Fruit fly (Drosophila melanogaster) whole organism, embryonic: ENCODE measurements around the gene Alh.

Experiments used
- Atf3 ChIP-seq: fragments of 200-800 bp; sonication (Bioruptor generic); optimal IDR thresholded peaks from 3 replicates; lab custom pipeline; 2016; ENCODE audit warnings: missing biosample characterization, missing genetic modification characterization
- Bdp1 ChIP-seq: fragments of 200-800 bp; sonication (Bioruptor generic); optimal IDR thresholded peaks from 3 replicates; lab custom pipeline; 2016; ENCODE audit warnings: missing biosample characterization, missing genetic modification characterization
- Bgb ChIP-seq: fragments of 200-800 bp; sonication (Bioruptor generic); IDR thresholded peaks from 2 replicates; pipeline ENCODE4 v1.3.6; 2022; ENCODE audit warnings: missing biosample characterization, missing genetic modification characterization; ENCODE audit not compliant: partially characterized antibody
- CG10274 ChIP-seq: fragments of 200-800 bp; sonication (Bioruptor generic); optimal IDR thresholded peaks from 3 replicates; lab custom pipeline; 2017; ENCODE audit warnings: missing biosample characterization, mild to moderate bottlenecking, missing genetic modification characterization
- CG10462 ChIP-seq: fragments of 200-800 bp; sonication (Bioruptor generic); optimal IDR thresholded peaks from 2 replicates; lab custom pipeline; 2016; ENCODE audit warnings: missing biosample characterization, missing genetic modification characterization
- CG10959 ChIP-seq: fragments of 200-800 bp; sonication (Bioruptor generic); IDR thresholded peaks from 2 replicates; pipeline ENCODE4 v1.3.6; 2022; ENCODE audit warnings: missing biosample characterization, missing genetic modification characterization
- CG10979 ChIP-seq: fragments of 200-800 bp; sonication (Bioruptor generic); optimal IDR thresholded peaks from 2 replicates; lab custom pipeline; 2018; ENCODE audit warnings: missing biosample characterization, mild to moderate bottlenecking, missing genetic modification characterization, moderate library complexity
- CG12659 ChIP-seq: fragments of 200-800 bp; sonication (Bioruptor generic); optimal IDR thresholded peaks from 3 replicates; lab custom pipeline; 2017; ENCODE audit warnings: mild to moderate bottlenecking, missing biosample characterization, missing genetic modification reagents, missing genetic modification characterization
- CG12942 ChIP-seq: fragments of 200-800 bp; sonication (Bioruptor generic); optimal IDR thresholded peaks from 3 replicates; lab custom pipeline; 2016; ENCODE audit warnings: missing biosample characterization, missing genetic modification characterization
- CG15696 ChIP-seq: fragments of 200-800 bp; sonication (Bioruptor generic); optimal IDR thresholded peaks from 2 replicates; lab custom pipeline; 2019; ENCODE audit warnings: missing biosample characterization, mild to moderate bottlenecking, missing genetic modification characterization, moderate library complexity
- CG1603 ChIP-seq: fragments of 200-800 bp; sonication (Bioruptor generic); optimal IDR thresholded peaks from 2 replicates; lab custom pipeline; 2019; ENCODE audit warnings: missing biosample characterization, mild to moderate bottlenecking, missing genetic modification characterization, moderate library complexity
- CG1647 ChIP-seq: fragments of 200-800 bp; sonication (Bioruptor generic); optimal IDR thresholded peaks from 3 replicates; lab custom pipeline; 2016; ENCODE audit warnings: missing biosample characterization, missing genetic modification characterization
- CG17359 ChIP-seq: fragments of 200-800 bp; sonication (Bioruptor generic); optimal IDR thresholded peaks from 3 replicates; lab custom pipeline; 2018; ENCODE audit warnings: missing biosample characterization, mild to moderate bottlenecking, missing genetic modification characterization, moderate library complexity
- CG18262 ChIP-seq: fragments of 200-800 bp; optimal IDR thresholded peaks from 3 replicates; lab custom pipeline; 2019; ENCODE audit warnings: missing biosample characterization, mild to moderate bottlenecking, missing genetic modification characterization, moderate library complexity
- CG32772 ChIP-seq: fragments of 200-800 bp; sonication (Bioruptor generic); IDR thresholded peaks from 2 replicates; pipeline ENCODE4 v1.3.6; 2022; ENCODE audit warnings: missing biosample characterization, missing genetic modification characterization
- CG3847 ChIP-seq: fragments of 200-800 bp; sonication (Bioruptor generic); IDR thresholded peaks from 2 replicates; pipeline ENCODE4 v1.3.6; 2022; ENCODE audit warnings: missing biosample characterization, missing genetic modification characterization
- CG43689 ChIP-seq: fragments of 200-800 bp; sonication (Bioruptor generic); IDR thresholded peaks from 2 replicates; pipeline ENCODE4 v1.3.6; 2022; ENCODE audit warnings: missing biosample characterization, missing genetic modification characterization
- CG4707 ChIP-seq: fragments of 200-800 bp; sonication (Bioruptor generic); optimal IDR thresholded peaks from 2 replicates; lab custom pipeline; 2018; ENCODE audit warnings: missing biosample characterization, mild to moderate bottlenecking, missing genetic modification characterization, moderate library complexity
- CG7963 ChIP-seq: fragments of 200-800 bp; sonication (Bioruptor generic); IDR thresholded peaks from 3 replicates; pipeline ENCODE4 v1.3.6; 2022; ENCODE audit warnings: missing biosample characterization, missing genetic modification characterization; ENCODE audit not compliant: partially characterized antibody
- CG7987 ChIP-seq: fragments of 200-800 bp; sonication (Bioruptor generic); optimal IDR thresholded peaks from 2 replicates; lab custom pipeline; 2018; ENCODE audit warnings: missing biosample characterization, mild to moderate bottlenecking, missing genetic modification characterization, moderate library complexity
- Camta ChIP-seq: fragments of 200-800 bp; sonication (Bioruptor generic); optimal IDR thresholded peaks from 2 replicates; lab custom pipeline; 2016; ENCODE audit warnings: missing biosample characterization, missing genetic modification characterization
- Dad ChIP-seq: fragments of 200-800 bp; sonication (Bioruptor generic); optimal IDR thresholded peaks from 3 replicates; lab custom pipeline; 2016; ENCODE audit warnings: missing biosample characterization, missing genetic modification characterization
- Dip2 ChIP-seq: fragments of 200-800 bp; sonication (Bioruptor generic); IDR thresholded peaks from 2 replicates; pipeline ENCODE4 v1.3.6; 2022; ENCODE audit warnings: missing biosample characterization, missing genetic modification characterization
- Drgx ChIP-seq: fragments of 200-800 bp; sonication (Bioruptor generic); IDR thresholded peaks from 2 replicates; pipeline ENCODE4 v1.3.6; 2022; ENCODE audit warnings: missing biosample characterization, missing genetic modification characterization
- Gsc ChIP-seq: fragments of 200-800 bp; sonication (Bioruptor generic); IDR thresholded peaks from 2 replicates; pipeline ENCODE4 v1.3.6; 2022; ENCODE audit warnings: missing biosample characterization, missing genetic modification characterization
- H2.0 ChIP-seq: fragments of 200-800 bp; sonication (Bioruptor generic); IDR thresholded peaks from 2 replicates; pipeline ENCODE4 v1.3.6; 2022; ENCODE audit warnings: missing biosample characterization, missing genetic modification characterization
- Mes4 ChIP-seq: fragments of 200-800 bp; sonication (Bioruptor generic); optimal IDR thresholded peaks from 2 replicates; lab custom pipeline; 2016; ENCODE audit warnings: missing biosample characterization, missing genetic modification characterization
- NK7.1 ChIP-seq: fragments of 200-800 bp; sonication (Bioruptor generic); optimal IDR thresholded peaks from 3 replicates; lab custom pipeline; 2016; ENCODE audit warnings: missing biosample characterization, missing genetic modification characterization
- PHDP ChIP-seq: fragments of 200-800 bp; sonication (Bioruptor generic); optimal IDR thresholded peaks from 3 replicates; lab custom pipeline; 2018; ENCODE audit warnings: missing biosample characterization, mild to moderate bottlenecking, missing genetic modification characterization, moderate library complexity
- Ptx1 ChIP-seq: fragments of 200-800 bp; sonication (Bioruptor generic); IDR thresholded peaks from 2 replicates; pipeline ENCODE4 v1.3.6; 2022; ENCODE audit warnings: missing biosample characterization, missing genetic modification characterization
- Sry-δ ChIP-seq: fragments of 200-800 bp; sonication (Bioruptor generic); optimal IDR thresholded peaks from 2 replicates; lab custom pipeline; 2016; ENCODE audit warnings: missing biosample characterization, missing genetic modification characterization
- Ssrp ChIP-seq: fragments of 200-800 bp; sonication (Bioruptor generic); optimal IDR thresholded peaks from 2 replicates; lab custom pipeline; 2018; ENCODE audit warnings: missing biosample characterization, mild to moderate bottlenecking, missing genetic modification characterization, moderate library complexity
- Xbp1 ChIP-seq: fragments of 200-800 bp; sonication (Bioruptor generic); optimal IDR thresholded peaks from 3 replicates; lab custom pipeline; 2016; ENCODE audit warnings: missing biosample characterization, mild to moderate bottlenecking, missing genetic modification characterization
- Xrp1 ChIP-seq: fragments of 200-800 bp; sonication (Bioruptor generic); IDR thresholded peaks from 2 replicates; pipeline ENCODE4 v1.3.6; 2022; ENCODE audit warnings: missing biosample characterization, missing genetic modification characterization
- bcd ChIP-seq: fragments of 200-800 bp; sonication (Bioruptor generic); optimal IDR thresholded peaks from 2 replicates; lab custom pipeline; 2017; ENCODE audit warnings: missing biosample characterization, mild to moderate bottlenecking, missing genetic modification characterization
- cad ChIP-seq: fragments of >200 bp; optimal IDR thresholded peaks from 2 replicates; lab custom pipeline; 2017; ENCODE audit warnings: missing biosample characterization, missing genetic modification characterization
- chinmo ChIP-seq: fragments of 200-800 bp; sonication (Bioruptor generic); IDR thresholded peaks from 4 replicates; pipeline ENCODE4 v1.3.6; 2022; ENCODE audit warnings: missing biosample characterization, missing genetic modification characterization; ENCODE audit not compliant: partially characterized antibody
- croc ChIP-seq: fragments of 200-800 bp; sonication (Bioruptor generic); conservative IDR thresholded peaks from 3 replicates; pipeline ENCODE4 v1.3.6; 2022; ENCODE audit warnings: missing biosample characterization, missing genetic modification characterization
- en ChIP-seq: fragments of 200-800 bp; sonication (Bioruptor generic); optimal IDR thresholded peaks from 2 replicates; lab custom pipeline; 2016; ENCODE audit warnings: missing biosample characterization, missing genetic modification characterization
- eve ChIP-seq, 2 experiments: fragments of >200 bp; optimal IDR thresholded peaks; 2 replicates each; lab custom pipeline; 2017; ENCODE audit warnings: missing biosample characterization in 2 of 2, missing genetic modification characterization in 2 of 2
- fru ChIP-seq: fragments of >200 bp; optimal IDR thresholded peaks from 2 replicates; lab custom pipeline; 2017
- kay ChIP-seq: fragments of 200-800 bp; sonication (Bioruptor generic); optimal IDR thresholded peaks from 2 replicates; lab custom pipeline; 2016; ENCODE audit warnings: missing biosample characterization, missing genetic modification characterization
- klu ChIP-seq: fragments of 200-800 bp; sonication (Bioruptor generic); IDR thresholded peaks from 2 replicates; pipeline ENCODE4 v1.3.6; 2022; ENCODE audit warnings: missing biosample characterization, missing genetic modification characterization
- oc ChIP-seq: fragments of 200-800 bp; sonication (Bioruptor generic); optimal IDR thresholded peaks from 2 replicates; lab custom pipeline; 2018; ENCODE audit warnings: missing biosample characterization, mild to moderate bottlenecking, missing genetic modification characterization, moderate library complexity
- row ChIP-seq: fragments of 200-800 bp; sonication (Bioruptor generic); IDR thresholded peaks from 3 replicates; pipeline ENCODE4 v1.3.6; 2022; ENCODE audit warnings: missing biosample characterization, missing genetic modification characterization
- schlank ChIP-seq: fragments of 200-800 bp; sonication (Bioruptor generic); optimal IDR thresholded peaks from 2 replicates; lab custom pipeline; 2018; ENCODE audit warnings: missing biosample characterization, mild to moderate bottlenecking, missing genetic modification characterization
- sqz ChIP-seq: fragments of 200-800 bp; sonication (Bioruptor generic); optimal IDR thresholded peaks from 3 replicates; lab custom pipeline; 2018; ENCODE audit warnings: missing biosample characterization, mild to moderate bottlenecking, missing genetic modification characterization
- tin ChIP-seq: fragments of 200-800 bp; sonication (Bioruptor generic); optimal IDR thresholded peaks from 3 replicates; lab custom pipeline; 2016; ENCODE audit warnings: missing biosample characterization, missing genetic modification characterization
- toy ChIP-seq: fragments of 200-800 bp; sonication (Bioruptor generic); IDR thresholded peaks from 2 replicates; pipeline ENCODE4 v1.3.6; 2022; ENCODE audit warnings: missing biosample characterization, missing genetic modification characterization
- trem ChIP-seq: fragments of 200-800 bp; optimal IDR thresholded peaks from 3 replicates; lab custom pipeline; 2019; ENCODE audit warnings: missing biosample characterization, mild to moderate bottlenecking, missing genetic modification characterization, moderate library complexity
- zen ChIP-seq: fragments of 200-800 bp; sonication (Bioruptor generic); optimal IDR thresholded peaks from 3 replicates; lab custom pipeline; 2018; ENCODE audit warnings: missing biosample characterization, mild to moderate bottlenecking, missing genetic modification characterization, moderate library complexity

Gene Alh

DNA sequence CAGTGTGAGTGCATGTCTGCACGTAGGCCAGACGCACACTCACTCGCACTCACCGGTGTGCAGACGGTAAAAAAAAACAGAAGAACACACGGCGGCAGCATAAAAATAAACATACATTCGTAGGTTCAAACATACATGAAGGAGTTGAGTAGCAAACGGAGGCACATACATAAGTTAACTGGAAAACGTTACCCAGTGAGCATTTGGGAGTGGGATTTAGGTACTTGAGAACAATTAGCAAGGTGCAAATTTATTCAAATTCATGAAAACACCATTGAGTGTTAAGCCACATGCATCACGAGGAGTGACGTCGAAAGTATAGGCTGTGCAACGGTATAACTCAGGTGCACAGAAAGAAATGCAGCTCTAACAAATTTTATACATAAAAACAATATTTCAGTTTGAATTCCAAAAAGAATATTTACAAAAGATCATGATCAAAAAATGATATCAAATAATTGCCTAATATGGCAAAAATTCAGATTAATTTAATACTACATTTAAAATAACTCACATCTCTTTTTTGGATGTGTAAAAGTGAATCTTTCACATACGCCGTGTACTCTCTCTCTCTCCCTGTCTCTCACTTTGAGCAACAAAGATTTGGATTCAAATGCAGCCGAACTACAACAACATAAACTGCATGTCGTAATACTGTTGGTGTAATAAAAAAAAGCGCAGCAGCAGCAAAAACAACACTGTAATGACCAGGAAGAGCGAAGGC is 15.2 kb downstream of the Alh start (continued):
- TF ChIP-seq toy (GFP tag; lab: Robert Waterston, UW): no peak
- peak; percentile 92 for TF ChIP-seq Atf3 (GFP tag; lab: Kevin White, UChicago)
- TF ChIP-seq row (GFP tag; lab: Robert Waterston, UW): no peak
- peak; percentile 95 for TF ChIP-seq Xbp1
- TF ChIP-seq Dip2 (GFP tag; lab: Robert Waterston, UW): no peak
- peak; percentile 91 for TF ChIP-seq kay (GFP tag; lab: Kevin White, UChicago)
- peak; percentile 88 for TF ChIP-seq NK7.1
- peak; percentile 87 for TF ChIP-seq Dad (GFP tag; lab: Kevin White, UChicago)
- no peak for TF ChIP-seq H2.0 (GFP tag; lab: Robert Waterston, UW)
- peak; percentile 95 for TF ChIP-seq PHDP
- TF ChIP-seq CG10462 (GFP tag; lab: Kevin White, UChicago): peak; percentile 98
- peak; percentile 82 for TF ChIP-seq CG1647
- peak; percentile 88 for TF ChIP-seq en (GFP tag; lab: Kevin White, UChicago)
- peak; percentile 96 for TF ChIP-seq trem (tag; lab: Kevin White, UChicago)
- peak; percentile 96 for TF ChIP-seq Camta (GFP tag; lab: Kevin White, UChicago)
- no peak for TF ChIP-seq CG3847 (GFP tag; lab: Robert Waterston, UW)
- TF ChIP-seq Drgx (GFP tag; lab: Robert Waterston, UW): no peak
- TF ChIP-seq Mes4: peak; percentile 93
- peak; percentile 93 for TF ChIP-seq sqz
- peak; percentile 57 for TF ChIP-seq Sry-δ
- no peak for TF ChIP-seq CG7987
- no peak for TF ChIP-seq CG43689 (GFP tag; lab: Robert Waterston, UW)
- peak; percentile 99 for TF ChIP-seq CG18262 (tag; lab: Kevin White, UChicago)
- peak; percentile 94 for TF ChIP-seq CG12942
- no peak for TF ChIP-seq Gsc (GFP tag; lab: Robert Waterston, UW)
- no peak for TF ChIP-seq Xrp1 (GFP tag; lab: Robert Waterston, UW)
- peak; percentile 89 for TF ChIP-seq CG4707 (GFP tag; lab: Kevin White, UChicago)
- TF ChIP-seq cad (GFP tag; lab: Kevin White, UChicago): no peak
- TF ChIP-seq CG32772 (GFP tag; lab: Robert Waterston, UW): no peak
- no peak for TF ChIP-seq chinmo
- TF ChIP-seq bcd (GFP tag; lab: Kevin White, UChicago): peak; percentile 91
- TF ChIP-seq schlank (tag; lab: Kevin White, UChicago): no peak
- TF ChIP-seq fru: no peak
- peak; percentile 93 for TF ChIP-seq CG12659
- peak; percentile 93 for TF ChIP-seq CG1603 (tag; lab: Kevin White, UChicago)
- peak; percentile 70 for TF ChIP-seq Bdp1 (GFP tag; lab: Kevin White, UChicago)
- TF ChIP-seq tin (GFP tag; lab: Kevin White, UChicago): peak; percentile 96
- TF ChIP-seq klu: no peak
- no peak for TF ChIP-seq Bgb (GFP tag; lab: Robert Waterston, UW)
- peak; percentile 97 for TF ChIP-seq croc
- no peak for TF ChIP-seq Ptx1
- TF ChIP-seq CG17359: peak; percentile 98
- TF ChIP-seq CG10274 (GFP tag; lab: Kevin White, UChicago): peak; percentile 40
- peak in 1 of 2 experiments; percentile 52 for TF ChIP-seq eve (GFP tag; optimal IDR thresholded peaks at IDR 0.05; lab: Kevin White, UChicago)
- TF ChIP-seq CG15696 (tag; lab: Kevin White, UChicago): peak; percentile 99
- TF ChIP-seq CG7963 (GFP tag; lab: Robert Waterston, UW): no peak
- peak; percentile 98 for TF ChIP-seq Ssrp
- peak; percentile 99 for TF ChIP-seq CG10979 (tag; lab: Kevin White, UChicago)
- TF ChIP-seq oc (tag; lab: Kevin White, UChicago): peak; percentile 97
- no peak for TF ChIP-seq CG10959
- TF ChIP-seq zen: peak; percentile 98
